Fruit fly (Drosophila melanogaster): ENCODE results near the gene CG31522.

CG31522 gene

dm6 chr3R:4394654-4395581 lies 67.8 kb downstream of the CG31522 start (continued):
- TF ChIP-seq CG15479 (GFP tag; optimal IDR thresholded peaks at IDR 0.05) = no peak
- no peak for TF ChIP-seq Gsc (GFP tag; IDR thresholded peaks at IDR 0.05)
- peak; percentile 81 for TF ChIP-seq CG9876 (GFP tag; optimal IDR thresholded peaks at IDR 0.05)
- peak; percentile 30 for TF ChIP-seq CG17186 (GFP tag; optimal IDR thresholded peaks at IDR 0.05)
- TF ChIP-seq dan (GFP tag; IDR thresholded peaks at IDR 0.05) = no peak
- TF ChIP-seq Dip3 (GFP tag; optimal IDR thresholded peaks at IDR 0.05) = peak; percentile 92
- TF ChIP-seq kay (GFP tag; optimal IDR thresholded peaks at IDR 0.05) = peak; percentile 76
- TF ChIP-seq ssp (GFP tag; IDR thresholded peaks at IDR 0.05) = peak; percentile 72
- TF ChIP-seq lab (GFP tag; optimal IDR thresholded peaks at IDR 0.05) = peak; percentile 95
- peak; percentile 88 for TF ChIP-seq mam (GFP tag; optimal IDR thresholded peaks at IDR 0.05)
- TF ChIP-seq so (GFP tag; IDR thresholded peaks at IDR 0.05) = peak; percentile 80; the same call in 2 of the 3 replicates
- TF ChIP-seq dpn (GFP tag; optimal IDR thresholded peaks at IDR 0.05) = peak; percentile 86 to 91
- TF ChIP-seq h (optimal IDR thresholded peaks at IDR 0.05) = no peak
- peak; percentile 79 for TF ChIP-seq Atf-2 (GFP tag; optimal IDR thresholded peaks at IDR 0.05)
- peak; percentile 52 for TF ChIP-seq wek (GFP tag; optimal IDR thresholded peaks at IDR 0.05)
- TF ChIP-seq CG4360 (GFP tag; IDR thresholded peaks at IDR 0.05) = no peak
- TF ChIP-seq jing (GFP tag; optimal IDR thresholded peaks at IDR 0.05) = no peak
- TF ChIP-seq disco-r (GFP tag; optimal IDR thresholded peaks at IDR 0.05) = peak; percentile 87
- peak; percentile 52 for TF ChIP-seq CG17912 (GFP tag; optimal IDR thresholded peaks at IDR 0.05)
- no peak for TF ChIP-seq CG7963 (GFP tag; IDR thresholded peaks at IDR 0.05; ENCODE audit: partially characterized antibody)
- no peak for TF ChIP-seq Lpt (GFP tag; optimal IDR thresholded peaks at IDR 0.05)
- peak; percentile 90 for TF ChIP-seq NfI (GFP tag; optimal IDR thresholded peaks at IDR 0.05)
- peak; percentile 62 for TF ChIP-seq cato (GFP tag; optimal IDR thresholded peaks at IDR 0.05; ENCODE audit: borderline replicate concordance)
- peak; percentile 84 for TF ChIP-seq CG4820 (GFP tag; optimal IDR thresholded peaks at IDR 0.05)
- peak; percentile 91 for TF ChIP-seq Ptx1 (GFP tag; IDR thresholded peaks at IDR 0.05)
- peak; percentile 94 for TF ChIP-seq gem (tag; optimal IDR thresholded peaks at IDR 0.05)
- peak; percentile 83 for TF ChIP-seq CG11093 (GFP tag; IDR thresholded peaks at IDR 0.05)
- TF ChIP-seq gsb (GFP tag; IDR thresholded peaks at IDR 0.05) = peak; percentile 71
- peak; percentile 80; the same call in 1 of the 2 replicates for TF ChIP-seq al (GFP tag; IDR thresholded peaks at IDR 0.05)
- TF ChIP-seq CG34422 (GFP tag; IDR thresholded peaks at IDR 0.05) = peak; percentile 90
- peak; percentile 39 for TF ChIP-seq CG7928 (GFP tag; optimal IDR thresholded peaks at IDR 0.05)
- TF ChIP-seq Trl (optimal IDR thresholded peaks at IDR 0.05) = no peak
- peak; percentile 87 for TF ChIP-seq Trl (GFP tag; optimal IDR thresholded peaks at IDR 0.05)
- TF ChIP-seq CG13894 (tag; optimal IDR thresholded peaks at IDR 0.05) = peak; percentile 68
- peak; percentile 85 for TF ChIP-seq ase (GFP tag; IDR thresholded peaks at IDR 0.05)
- peak; percentile 76 to 93 for TF ChIP-seq Hr51 (GFP tag; optimal IDR thresholded peaks at IDR 0.05)
- peak; percentile 95 for TF ChIP-seq Drgx (GFP tag; IDR thresholded peaks at IDR 0.05)
- TF ChIP-seq z (GFP tag; IDR thresholded peaks at IDR 0.05) = no peak
- TF ChIP-seq zfh2 (GFP tag; optimal IDR thresholded peaks at IDR 0.05) = peak; percentile 91
- peak; percentile 73 for TF ChIP-seq slp2 (GFP tag; optimal IDR thresholded peaks at IDR 0.05)
- peak; percentile 91 for TF ChIP-seq CoRest (tag; optimal IDR thresholded peaks at IDR 0.05)
- TF ChIP-seq CG3847 (GFP tag; IDR thresholded peaks at IDR 0.05) = peak; percentile 70
- peak; percentile 87 for TF ChIP-seq CG3281 (GFP tag; optimal IDR thresholded peaks at IDR 0.05)
- TF ChIP-seq CG18619 (GFP tag; optimal IDR thresholded peaks at IDR 0.05) = peak; percentile 82
- peak; percentile 65 for TF ChIP-seq CG12236 (GFP tag; optimal IDR thresholded peaks at IDR 0.05)
- no peak for TF ChIP-seq sqz (GFP tag; optimal IDR thresholded peaks at IDR 0.05)
- TF ChIP-seq Elba2 (GFP tag; optimal IDR thresholded peaks at IDR 0.05) = no peak
- TF ChIP-seq aop (GFP tag; IDR thresholded peaks at IDR 0.05) = no peak
- TF ChIP-seq CG10959 (GFP tag; IDR thresholded peaks at IDR 0.05) = peak; percentile 51; the same call in 1 of the 2 replicates
- TF ChIP-seq CG6765 (GFP tag; optimal IDR thresholded peaks at IDR 0.05) = peak; percentile 60
